Fruit fly (Drosophila melanogaster): ENCODE data around the gene CG9281.

The CG9281 gene

dm6 chrX:15671026-15671563 lies 39.2 kb downstream of the CG9281 start, which contains the start of gene CG15646 (continued):
- no peak for TF ChIP-seq hkb (optimal IDR thresholded peaks at IDR 0.05)
- no peak; the same call in 1 of the 2 replicates for TF ChIP-seq hkb (GFP tag; IDR thresholded peaks at IDR 0.05)
- TF ChIP-seq onecut (GFP tag; IDR thresholded peaks at IDR 0.05): no peak; the same call in none of the 2 replicates
- peak in 1 of 3 experiments; percentile 96 for TF ChIP-seq lola (GFP tag; optimal IDR thresholded peaks at IDR 0.05)
- TF ChIP-seq Abd-B (GFP tag; optimal IDR thresholded peaks at IDR 0.05): peak; percentile 49
- TF ChIP-seq CG15601 (tag; optimal IDR thresholded peaks at IDR 0.05): peak; percentile 100
- peak; percentile 84 for TF ChIP-seq CG6689 (GFP tag; IDR thresholded peaks at IDR 0.05)
- TF ChIP-seq sens-2 (GFP tag; IDR thresholded peaks at IDR 0.05): peak; percentile 40; the same call in 1 of the 2 replicates
- no peak for TF ChIP-seq CG4360 (GFP tag; IDR thresholded peaks at IDR 0.05)
- TF ChIP-seq CG13894 (tag; optimal IDR thresholded peaks at IDR 0.05): no peak
- TF ChIP-seq CG33213 (GFP tag; optimal IDR thresholded peaks at IDR 0.05): no peak
- peak; percentile 43 for TF ChIP-seq Asciz (GFP tag; optimal IDR thresholded peaks at IDR 0.05)
- peak; percentile 68 for TF ChIP-seq Ptx1 (GFP tag; IDR thresholded peaks at IDR 0.05)
- peak; percentile 87 for TF ChIP-seq CG12391 (tag; optimal IDR thresholded peaks at IDR 0.05)
- no peak for TF ChIP-seq luna (GFP tag; optimal IDR thresholded peaks at IDR 0.05)
- TF ChIP-seq CG4282 (GFP tag; optimal IDR thresholded peaks at IDR 0.05): no peak
- TF ChIP-seq Atf-2 (GFP tag; optimal IDR thresholded peaks at IDR 0.05): no peak
- no peak for TF ChIP-seq CG3838 (GFP tag; optimal IDR thresholded peaks at IDR 0.05)
- TF ChIP-seq CG8388 (GFP tag; optimal IDR thresholded peaks at IDR 0.05): peak; percentile 84
- no peak for TF ChIP-seq ro (GFP tag; IDR thresholded peaks at IDR 0.05)
- TF ChIP-seq cato (GFP tag; optimal IDR thresholded peaks at IDR 0.05; ENCODE audit: borderline replicate concordance): peak; percentile 43
- TF ChIP-seq wek (GFP tag; optimal IDR thresholded peaks at IDR 0.05): no peak
- no peak for TF ChIP-seq CG42726 (GFP tag; IDR thresholded peaks at IDR 0.05; ENCODE audit: partially characterized antibody)
- no peak for TF ChIP-seq CG10565 (GFP tag; optimal IDR thresholded peaks at IDR 0.05)
- TF ChIP-seq CG2129 (GFP tag; IDR thresholded peaks at IDR 0.05; ENCODE audit: partially characterized antibody): no peak
- peak; percentile 50; the same call in 1 of the 3 replicates for TF ChIP-seq CG7963 (GFP tag; IDR thresholded peaks at IDR 0.05; ENCODE audit: partially characterized antibody)
- peak; percentile 88 for TF ChIP-seq CG8924 (tag; optimal IDR thresholded peaks at IDR 0.05)
- no peak for TF ChIP-seq otp (GFP tag; IDR thresholded peaks at IDR 0.05)
- TF ChIP-seq slbo (GFP tag; IDR thresholded peaks at IDR 0.05): no peak
- TF ChIP-seq Fer3 (tag; optimal IDR thresholded peaks at IDR 0.05): peak; percentile 42
- no peak for TF ChIP-seq gcm2 (GFP tag; optimal IDR thresholded peaks at IDR 0.05)
- TF ChIP-seq Fer2 (tag; optimal IDR thresholded peaks at IDR 0.05): no peak
- peak; percentile 28; the same call in 1 of the 2 replicates for TF ChIP-seq CG14667 (GFP tag; IDR thresholded peaks at IDR 0.05)
- no peak for TF ChIP-seq wdn (GFP tag; IDR thresholded peaks at IDR 0.05)
- peak; percentile 46 for TF ChIP-seq sisA (GFP tag; IDR thresholded peaks at IDR 0.05)
- TF ChIP-seq zfh2 (GFP tag; optimal IDR thresholded peaks at IDR 0.05): no peak
- peak in 1 of 2 experiments; percentile 57 for TF ChIP-seq tll (GFP tag; optimal IDR thresholded peaks at IDR 0.05)
- peak; percentile 65 for TF ChIP-seq sqz (GFP tag; optimal IDR thresholded peaks at IDR 0.05)
- no peak for TF ChIP-seq Lim3 (GFP tag; IDR thresholded peaks at IDR 0.05)
- peak; percentile 87 for TF ChIP-seq phol (tag; optimal IDR thresholded peaks at IDR 0.05)
- no peak for TF ChIP-seq Hmx (GFP tag; optimal IDR thresholded peaks at IDR 0.05)
- TF ChIP-seq her (GFP tag; optimal IDR thresholded peaks at IDR 0.05): no peak
- peak; percentile 91 for TF ChIP-seq zen (tag; optimal IDR thresholded peaks at IDR 0.05)
- TF ChIP-seq Pdp1 (GFP tag; optimal IDR thresholded peaks at IDR 0.05): no peak
- TF ChIP-seq ac (GFP tag; optimal IDR thresholded peaks at IDR 0.05): peak; percentile 80
- TF ChIP-seq Trl (optimal IDR thresholded peaks at IDR 0.05): peak in 1 of 2 experiments; percentile 10
- no peak for TF ChIP-seq Trl (GFP tag; optimal IDR thresholded peaks at IDR 0.05)
- TF ChIP-seq CG12744 (GFP tag; optimal IDR thresholded peaks at IDR 0.05): no peak
- no peak for TF ChIP-seq jing (GFP tag; optimal IDR thresholded peaks at IDR 0.05)
- peak; percentile 70 for TF ChIP-seq Chrac-16 (GFP tag; optimal IDR thresholded peaks at IDR 0.05)

Data from whole organism, embryonic.